Fruit fly (Drosophila melanogaster) whole organism, embryonic: ENCODE measurements around the gene Scm.

ENCODE experiments used
- CG10209 ChIP-seq: fragments of 200-800 bp; sonication (Bioruptor generic); optimal IDR thresholded peaks from 3 replicates; lab custom pipeline; 2017; ENCODE audit warnings: missing biosample characterization, mild to moderate bottlenecking, missing genetic modification characterization, missing genetic modification reagents
- CG10267 ChIP-seq: fragments of 200-800 bp; sonication (Bioruptor generic); optimal IDR thresholded peaks from 2 replicates; lab custom pipeline; 2018; ENCODE audit warnings: missing biosample characterization, mild to moderate bottlenecking, missing genetic modification characterization, moderate library complexity
- CG10366 ChIP-seq: fragments of 200-800 bp; sonication (Bioruptor generic); IDR thresholded peaks from 2 replicates; pipeline ENCODE4 v1.3.6; 2022; ENCODE audit warnings: missing biosample characterization, missing genetic modification characterization
- CG10431 ChIP-seq: fragments of 200-800 bp; sonication (Bioruptor generic); optimal IDR thresholded peaks from 3 replicates; lab custom pipeline; 2018; ENCODE audit warnings: missing biosample characterization, mild to moderate bottlenecking, missing genetic modification characterization
- CG10654 ChIP-seq: fragments of 200-800 bp; sonication (Bioruptor generic); optimal IDR thresholded peaks from 2 replicates; lab custom pipeline; 2016; ENCODE audit warnings: missing biosample characterization, missing genetic modification characterization
- CG11696 ChIP-seq: fragments of 200-800 bp; sonication (Bioruptor generic); IDR thresholded peaks from 2 replicates; pipeline ENCODE4 v1.3.6; 2022; ENCODE audit warnings: missing biosample characterization, missing genetic modification characterization
- CG14965 ChIP-seq: fragments of 200-800 bp; sonication (Bioruptor generic); optimal IDR thresholded peaks from 2 replicates; lab custom pipeline; 2016; ENCODE audit warnings: missing biosample characterization, missing genetic modification characterization, borderline replicate concordance
- CG1529 ChIP-seq: fragments of 200-800 bp; sonication (Bioruptor generic); optimal IDR thresholded peaks from 3 replicates; lab custom pipeline; 2018; ENCODE audit warnings: missing biosample characterization, missing genetic modification characterization
- CG17612 ChIP-seq: fragments of 200-800 bp; sonication (Bioruptor generic); IDR thresholded peaks from 2 replicates; pipeline ENCODE4 v1.3.6; 2022; ENCODE audit warnings: missing biosample characterization, missing genetic modification characterization
- CG17912 ChIP-seq: fragments of 200-800 bp; sonication (Bioruptor generic); optimal IDR thresholded peaks from 2 replicates; lab custom pipeline; 2018; ENCODE audit warnings: missing biosample characterization, mild to moderate bottlenecking, missing genetic modification characterization
- CG18011 ChIP-seq: fragments of 200-800 bp; sonication (Bioruptor generic); optimal IDR thresholded peaks from 2 replicates; lab custom pipeline; 2017; ENCODE audit warnings: missing biosample characterization, missing genetic modification characterization, mild to moderate bottlenecking, moderate library complexity, missing genotype
- CG18476 ChIP-seq: fragments of 200-800 bp; sonication (Bioruptor generic); optimal IDR thresholded peaks from 2 replicates; lab custom pipeline; 2016; ENCODE audit warnings: missing biosample characterization, mild to moderate bottlenecking, missing genetic modification characterization
- CG2120 ChIP-seq: fragments of 200-800 bp; sonication (Bioruptor generic); optimal IDR thresholded peaks from 3 replicates; lab custom pipeline; 2016; ENCODE audit warnings: missing biosample characterization, missing genetic modification characterization
- CG2889 ChIP-seq: fragments of 200-800 bp; sonication (Bioruptor generic); IDR thresholded peaks from 3 replicates; pipeline ENCODE4 v1.3.6; 2022; ENCODE audit warnings: missing biosample characterization, missing genetic modification characterization
- CG31365 ChIP-seq: fragments of 200-800 bp; sonication (Bioruptor generic); optimal IDR thresholded peaks from 2 replicates; lab custom pipeline; 2018; ENCODE audit warnings: missing biosample characterization, mild to moderate bottlenecking, missing genetic modification characterization
- CG31441 ChIP-seq: fragments of 200-800 bp; sonication (Bioruptor generic); IDR thresholded peaks from 2 replicates; pipeline ENCODE4 v1.3.6; 2022; ENCODE audit warnings: missing biosample characterization, missing genetic modification characterization
- CG3407 ChIP-seq: fragments of 200-800 bp; sonication (Bioruptor generic); optimal IDR thresholded peaks from 2 replicates; lab custom pipeline; 2018; ENCODE audit warnings: missing biosample characterization, mild to moderate bottlenecking, missing genetic modification characterization
- CG5953 ChIP-seq: fragments of 200-800 bp; sonication (Bioruptor generic); IDR thresholded peaks from 2 replicates; pipeline ENCODE4 v1.3.6; 2022; ENCODE audit warnings: missing biosample characterization, missing genetic modification characterization
- CG6791 ChIP-seq: fragments of 200-800 bp; sonication (Bioruptor generic); IDR thresholded peaks from 3 replicates; pipeline ENCODE4 v1.3.6; 2022; ENCODE audit warnings: missing biosample characterization, missing genetic modification characterization; ENCODE audit not compliant: partially characterized antibody
- CG7372 ChIP-seq: fragments of 200-800 bp; sonication (Bioruptor generic); IDR thresholded peaks from 2 replicates; pipeline ENCODE4 v1.3.6; 2022; ENCODE audit warnings: missing biosample characterization, missing genetic modification characterization
- CG9817 ChIP-seq: fragments of 200-800 bp; sonication (Bioruptor generic); optimal IDR thresholded peaks from 2 replicates; lab custom pipeline; 2018; ENCODE audit warnings: missing biosample characterization, mild to moderate bottlenecking, missing genetic modification characterization, moderate library complexity
- D19B ChIP-seq: fragments of 200-800 bp; sonication (Bioruptor generic); optimal IDR thresholded peaks from 2 replicates; lab custom pipeline; 2017; ENCODE audit warnings: missing biosample characterization, mild to moderate bottlenecking, missing genetic modification characterization
- Dfd ChIP-seq, 2 experiments: fragments of >200 bp; optimal IDR thresholded peaks; 2 replicates each; lab custom pipeline; 2017; ENCODE audit warnings: missing biosample characterization in 2 of 2, missing genetic modification characterization in 2 of 2
- E2f1 ChIP-seq: fragments of 200-800 bp; sonication (Bioruptor generic); IDR thresholded peaks from 2 replicates; pipeline ENCODE4 v1.3.6; 2022; ENCODE audit warnings: missing biosample characterization, missing genetic modification characterization
- Fer1 ChIP-seq: fragments of 200-800 bp; sonication (Bioruptor generic); optimal IDR thresholded peaks from 2 replicates; lab custom pipeline; 2017; ENCODE audit warnings: missing biosample characterization, mild to moderate bottlenecking, missing genetic modification characterization
- Fer3 ChIP-seq: fragments of 200-800 bp; sonication (Bioruptor generic); optimal IDR thresholded peaks from 2 replicates; lab custom pipeline; 2018; ENCODE audit warnings: missing biosample characterization, mild to moderate bottlenecking, missing genetic modification characterization, moderate library complexity
- Hr3 ChIP-seq: fragments of 200-800 bp; sonication (Bioruptor generic); optimal IDR thresholded peaks from 3 replicates; lab custom pipeline; 2016; ENCODE audit warnings: missing biosample characterization, missing genetic modification characterization
- Meics ChIP-seq: fragments of 200-800 bp; sonication (Bioruptor generic); optimal IDR thresholded peaks from 2 replicates; lab custom pipeline; 2017; ENCODE audit warnings: missing biosample characterization, mild to moderate bottlenecking, missing genetic modification characterization
- Mrtf ChIP-seq: fragments of 200-800 bp; sonication (Bioruptor generic); IDR thresholded peaks from 3 replicates; pipeline ENCODE4 v1.3.6; 2022; ENCODE audit warnings: missing biosample characterization, missing genetic modification characterization
- NfI ChIP-seq: fragments of 200-800 bp; sonication (Bioruptor generic); optimal IDR thresholded peaks from 3 replicates; lab custom pipeline; 2018; ENCODE audit warnings: missing biosample characterization, mild to moderate bottlenecking, missing genetic modification characterization, moderate library complexity
- Six4 ChIP-seq: fragments of 200-800 bp; sonication (Bioruptor generic); optimal IDR thresholded peaks from 2 replicates; lab custom pipeline; 2016; ENCODE audit warnings: missing biosample characterization, missing genetic modification characterization
- Xrp1 ChIP-seq: fragments of 200-800 bp; sonication (Bioruptor generic); IDR thresholded peaks from 2 replicates; pipeline ENCODE4 v1.3.6; 2022; ENCODE audit warnings: missing biosample characterization, missing genetic modification characterization
- aop ChIP-seq: fragments of 200-800 bp; sonication (Bioruptor generic); IDR thresholded peaks from 2 replicates; pipeline ENCODE4 v1.3.6; 2022; ENCODE audit warnings: missing biosample characterization, missing genetic modification characterization
- ato ChIP-seq: fragments of 200-800 bp; sonication (Bioruptor generic); IDR thresholded peaks from 2 replicates; pipeline ENCODE4 v1.3.6; 2022; ENCODE audit warnings: missing biosample characterization, missing genetic modification characterization; ENCODE audit not compliant: partially characterized antibody
- br ChIP-seq: fragments of >200 bp; optimal IDR thresholded peaks from 2 replicates; lab custom pipeline; 2017
- btn ChIP-seq: fragments of 200-800 bp; sonication (Bioruptor generic); optimal IDR thresholded peaks from 2 replicates; lab custom pipeline; 2016; ENCODE audit warnings: missing biosample characterization, missing genetic modification characterization
- cato ChIP-seq: fragments of 200-800 bp; sonication (Bioruptor generic); optimal IDR thresholded peaks from 2 replicates; lab custom pipeline; 2016; ENCODE audit warnings: missing biosample characterization, missing genetic modification characterization, borderline replicate concordance
- chif ChIP-seq, 2 experiments: fragments of 200-800 bp; sonication (Bioruptor generic); optimal IDR thresholded peaks; 3 replicates each; lab custom pipeline; 2016; ENCODE audit warnings: missing biosample characterization in 2 of 2, missing genetic modification characterization in 2 of 2
- disco-r ChIP-seq: fragments of 200-800 bp; sonication (Bioruptor generic); optimal IDR thresholded peaks from 2 replicates; lab custom pipeline; 2016; ENCODE audit warnings: missing biosample characterization, missing genetic modification characterization
- emc ChIP-seq: fragments of 200-800 bp; sonication (Bioruptor generic); optimal IDR thresholded peaks from 2 replicates; lab custom pipeline; 2016; ENCODE audit warnings: missing biosample characterization, missing genetic modification characterization
- en ChIP-seq: fragments of 200-800 bp; sonication (Bioruptor generic); optimal IDR thresholded peaks from 2 replicates; lab custom pipeline; 2016; ENCODE audit warnings: missing biosample characterization, missing genetic modification characterization
- eve ChIP-seq, 2 experiments: fragments of >200 bp; optimal IDR thresholded peaks; 2 replicates each; lab custom pipeline; 2017; ENCODE audit warnings: missing biosample characterization in 2 of 2, missing genetic modification characterization in 2 of 2
- fd3F ChIP-seq: fragments of 200-800 bp; sonication (Bioruptor generic); optimal IDR thresholded peaks from 2 replicates; lab custom pipeline; 2018; ENCODE audit warnings: missing biosample characterization, mild to moderate bottlenecking, missing genetic modification characterization, moderate library complexity
- jumu ChIP-seq: fragments of 200-800 bp; sonication (Bioruptor generic); optimal IDR thresholded peaks from 3 replicates; lab custom pipeline; 2016; ENCODE audit warnings: missing biosample characterization, missing genetic modification characterization
- lbe ChIP-seq: fragments of 200-800 bp; sonication (Bioruptor generic); optimal IDR thresholded peaks from 2 replicates; lab custom pipeline; 2016; ENCODE audit warnings: missing biosample characterization, mild to moderate bottlenecking, missing genetic modification characterization
- lmd ChIP-seq: fragments of 200-800 bp; sonication (Bioruptor generic); IDR thresholded peaks from 2 replicates; pipeline ENCODE4 v1.3.6; 2022; ENCODE audit warnings: missing biosample characterization, missing genetic modification characterization
- mirr ChIP-seq: fragments of 200-800 bp; sonication (Bioruptor generic); optimal IDR thresholded peaks from 3 replicates; lab custom pipeline; 2018; ENCODE audit warnings: missing biosample characterization, mild to moderate bottlenecking, missing genetic modification characterization
- pfk ChIP-seq: fragments of 200-800 bp; sonication (Bioruptor generic); optimal IDR thresholded peaks from 2 replicates; lab custom pipeline; 2018; ENCODE audit warnings: missing biosample characterization, mild to moderate bottlenecking, missing genetic modification characterization, moderate library complexity
- run ChIP-seq: fragments of 200-800 bp; sonication (Bioruptor generic); optimal IDR thresholded peaks from 3 replicates; lab custom pipeline; 2018; ENCODE audit warnings: missing biosample characterization, mild to moderate bottlenecking, missing genetic modification characterization
- slp2 ChIP-seq: fragments of 200-800 bp; sonication (Bioruptor generic); optimal IDR thresholded peaks from 2 replicates; lab custom pipeline; 2016; ENCODE audit warnings: missing biosample characterization, missing genetic modification characterization
- tup ChIP-seq: fragments of 200-800 bp; sonication (Bioruptor generic); optimal IDR thresholded peaks from 2 replicates; lab custom pipeline; 2016; ENCODE audit warnings: missing biosample characterization, mild to moderate bottlenecking, missing genetic modification characterization, moderate library complexity
- vvl ChIP-seq: fragments of 200-800 bp; sonication (Bioruptor generic); IDR thresholded peaks from 2 replicates; pipeline ENCODE4 v1.3.6; 2022; ENCODE audit warnings: missing biosample characterization, missing genetic modification characterization

The Scm gene

DNA sequence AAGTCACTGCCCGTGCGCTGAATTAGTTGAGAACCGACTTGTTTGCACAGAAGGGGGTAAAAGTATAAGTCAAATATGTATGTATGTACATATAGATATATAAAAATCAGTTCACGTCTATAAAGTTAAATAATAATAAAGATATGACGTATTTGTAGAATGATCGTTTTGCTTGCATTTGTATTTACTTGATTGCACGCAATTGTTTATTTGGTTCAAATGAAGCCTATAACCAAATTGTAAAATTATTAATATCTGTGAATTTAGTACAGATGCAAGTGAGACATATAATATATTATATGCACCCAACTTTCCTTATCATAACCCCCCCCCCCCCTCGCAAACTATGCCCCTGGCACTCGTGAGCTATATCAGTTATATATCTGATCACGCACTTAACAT, 36.9 kb downstream of the Scm start:
- no peak for TF ChIP-seq CG10366
- TF ChIP-seq CG1529 (GFP tag; lab: Kevin White, UChicago), result peak; percentile 15
- peak; percentile 37 for TF ChIP-seq CG3407 (GFP tag; lab: Kevin White, UChicago)
- TF ChIP-seq lbe (GFP tag; lab: Kevin White, UChicago), result no peak
- no peak for TF ChIP-seq run (tag; lab: Kevin White, UChicago)
- TF ChIP-seq eve (GFP tag; optimal IDR thresholded peaks at IDR 0.05; lab: Kevin White, UChicago), result no peak
- TF ChIP-seq CG2889, result no peak
- TF ChIP-seq Xrp1 (GFP tag; lab: Robert Waterston, UW), result peak; percentile 50
- TF ChIP-seq ato (GFP tag; lab: Robert Waterston, UW), result no peak
- TF ChIP-seq CG2120 (GFP tag; lab: Kevin White, UChicago), result peak; percentile 63
- peak; percentile 50 for TF ChIP-seq CG31441 (GFP tag; lab: Robert Waterston, UW)
- TF ChIP-seq Hr3 (GFP tag; lab: Kevin White, UChicago), result no peak
- TF ChIP-seq btn, result no peak
- peak; percentile 14 for TF ChIP-seq CG18011 (GFP tag; lab: Kevin White, UChicago)
- peak; percentile 78 for TF ChIP-seq Meics (GFP tag; lab: Kevin White, UChicago)
- TF ChIP-seq pfk (GFP tag; lab: Kevin White, UChicago), result no peak
- peak; percentile 32 for TF ChIP-seq fd3F (GFP tag; lab: Kevin White, UChicago)
- TF ChIP-seq en (GFP tag; lab: Kevin White, UChicago), result no peak
- TF ChIP-seq CG11696 (GFP tag; lab: Robert Waterston, UW), result no peak
- TF ChIP-seq CG14965 (GFP tag; lab: Kevin White, UChicago), result no peak
- TF ChIP-seq aop (GFP tag; lab: Robert Waterston, UW), result no peak
- no peak for TF ChIP-seq br (lab: Kevin White, UChicago)
- no peak for TF ChIP-seq tup (GFP tag; lab: Kevin White, UChicago)
- TF ChIP-seq CG5953 (GFP tag; lab: Robert Waterston, UW), result no peak
- TF ChIP-seq lmd (GFP tag; lab: Robert Waterston, UW), result peak; percentile 30; the same call in 1 of the 2 replicates
- TF ChIP-seq E2f1 (GFP tag; lab: Robert Waterston, UW), result no peak
- peak; percentile 60 for TF ChIP-seq CG10209 (GFP tag; lab: Kevin White, UChicago)
- TF ChIP-seq emc, result no peak
- no peak for TF ChIP-seq Six4
- no peak for TF ChIP-seq mirr (GFP tag; lab: Kevin White, UChicago)
- peak; percentile 41 for TF ChIP-seq D19B
- TF ChIP-seq CG9817 (tag; lab: Kevin White, UChicago), result no peak
- TF ChIP-seq NfI (GFP tag; lab: Kevin White, UChicago), result peak; percentile 2
- no peak for TF ChIP-seq vvl (GFP tag; lab: Robert Waterston, UW)
- no peak for TF ChIP-seq CG31365 (tag; lab: Kevin White, UChicago)
- no peak for TF ChIP-seq disco-r (GFP tag; lab: Kevin White, UChicago)
- TF ChIP-seq CG10267 (tag; lab: Kevin White, UChicago), result peak; percentile 3
- TF ChIP-seq CG17612 (GFP tag; lab: Robert Waterston, UW), result 0 out of 2 replicates have a peak, but pooled peaks have one; percentile 12
- no peak for TF ChIP-seq CG18476 (GFP tag; lab: Kevin White, UChicago)
- peak; percentile 24; the same call in 1 of the 2 replicates for TF ChIP-seq CG7372
- no peak for TF ChIP-seq chif (GFP tag; optimal IDR thresholded peaks at IDR 0.05; lab: Kevin White, UChicago)
- no peak for TF ChIP-seq CG17912 (GFP tag; lab: Kevin White, UChicago)
- peak; percentile 29 for TF ChIP-seq CG10431
- TF ChIP-seq Fer3 (tag; lab: Kevin White, UChicago), result peak; percentile 34
- TF ChIP-seq cato (GFP tag; lab: Kevin White, UChicago), result no peak
- TF ChIP-seq CG10654 (GFP tag; lab: Kevin White, UChicago), result no peak
- no peak for TF ChIP-seq Dfd (GFP tag; optimal IDR thresholded peaks at IDR 0.05; lab: Kevin White, UChicago)
- no peak for TF ChIP-seq CG6791 (GFP tag; lab: Robert Waterston, UW)
- no peak for TF ChIP-seq jumu (GFP tag; lab: Kevin White, UChicago)
- no peak for TF ChIP-seq slp2 (GFP tag; lab: Kevin White, UChicago)
- TF ChIP-seq Fer1 (GFP tag; lab: Kevin White, UChicago), result peak; percentile 68
- TF ChIP-seq Mrtf (GFP tag; lab: Robert Waterston, UW), result no peak
